Fruit fly (Drosophila melanogaster): ENCODE measurements around the gene CG6569.

DNA sequence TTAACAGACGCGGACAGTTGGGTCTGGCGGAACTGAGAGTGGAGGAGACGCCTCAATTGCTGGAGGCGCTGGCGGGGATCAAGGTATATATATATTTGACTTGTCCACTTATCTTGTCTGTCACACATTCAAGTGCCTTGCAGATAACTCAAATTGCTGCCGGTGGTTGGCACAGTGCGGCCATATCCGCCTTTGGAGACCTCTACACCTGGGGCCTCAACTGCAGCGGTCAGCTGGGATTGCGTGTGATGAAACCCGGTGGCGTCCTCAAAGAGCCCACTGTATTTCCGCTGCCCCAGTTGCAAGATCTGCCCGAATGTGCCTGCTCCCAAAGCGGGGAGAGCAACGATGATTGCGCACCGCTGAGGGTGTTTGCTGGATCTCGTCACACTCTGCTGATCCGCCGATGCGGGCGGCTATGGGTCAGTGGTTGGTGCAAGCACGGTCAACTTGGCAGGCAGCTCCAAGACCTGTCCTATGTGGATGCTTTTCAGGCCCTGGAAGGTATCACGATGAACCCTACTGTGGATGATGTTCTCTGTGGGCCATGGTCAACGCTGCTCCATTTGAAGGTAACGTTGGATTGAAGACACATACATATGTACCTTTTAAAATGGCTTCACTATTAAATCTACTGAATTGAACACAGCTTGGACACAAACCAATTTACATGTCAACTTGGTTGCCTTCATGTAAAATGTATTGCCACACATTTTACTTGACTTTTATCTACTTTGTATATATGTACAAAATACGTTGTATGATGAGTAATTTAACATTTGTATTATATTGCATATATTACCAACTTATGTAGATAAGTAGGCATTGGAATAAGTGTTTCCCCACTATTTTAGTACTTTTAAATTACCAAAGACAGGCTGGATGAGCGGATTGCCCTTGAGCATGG is 21.2 kb upstream of the CG6569 start, which contains the start of gene CG43844:
- TF ChIP-seq CG9948 (tag; optimal IDR thresholded peaks at IDR 0.05) (no peak), Pif1A (GFP tag; optimal IDR thresholded peaks at IDR 0.05) (no peak), CG10348 (GFP tag; IDR thresholded peaks at IDR 0.05) (no peak), gl (tag; optimal IDR thresholded peaks at IDR 0.05) (no peak), CG34367 (tag; optimal IDR thresholded peaks at IDR 0.05) (no peak), CG15710 (tag; optimal IDR thresholded peaks at IDR 0.05) (no peak), CG32121 (GFP tag; IDR thresholded peaks at IDR 0.05) (no peak)

All from whole organism, pupa.